Worm (Caenorhabditis elegans): ENCODE data around the gene F34D10.3.

DNA sequence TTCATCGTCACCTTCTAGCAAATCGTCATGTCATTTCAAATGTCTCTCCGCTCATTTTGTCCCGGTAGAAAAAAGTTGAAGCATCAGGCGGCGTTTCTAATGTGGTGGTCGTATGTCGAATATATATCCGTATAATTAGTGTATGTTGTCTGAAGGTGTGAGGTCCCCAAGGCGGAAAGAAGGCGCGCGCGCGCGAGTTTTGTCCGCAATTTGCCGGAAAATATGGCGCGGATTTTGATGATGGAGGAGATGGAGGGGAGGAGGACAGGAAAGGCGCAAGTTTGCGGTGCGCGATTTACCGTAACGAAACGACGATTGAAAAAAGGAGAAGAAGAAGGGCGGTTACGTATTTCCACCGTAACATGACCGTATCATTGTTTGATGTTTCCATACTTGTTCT, 8.0 kb downstream of the F34D10.3 start:
- TF ChIP-seq ceh-82 (tag; optimal IDR thresholded peaks at IDR 0.05) (no peak), dmd-9 (GFP tag; IDR thresholded peaks at IDR 0.05) (no peak), ceh-28 (tag; optimal IDR thresholded peaks at IDR 0.05) (no peak), F49E8.2 (tag; optimal IDR thresholded peaks at IDR 0.05; ENCODE audit: borderline replicate concordance) (no peak), snpc-4 (tag; optimal IDR thresholded peaks at IDR 0.05) (no peak), ama-1 (optimal IDR thresholded peaks at IDR 0.05) (no peak), ceh-32 (tag; optimal IDR thresholded peaks at IDR 0.05; ENCODE audit: poor library complexity) (no peak)
